Fruit fly (Drosophila melanogaster) whole organism, pupa: ENCODE measurements around the gene CG12560.

Experiments used
- CG10348 ChIP-seq: fragments of 200-800 bp; sonication (Bioruptor generic); IDR thresholded peaks from 2 replicates; pipeline ENCODE4 v1.3.6; 2022; ENCODE audit warnings: missing biosample characterization, missing genetic modification characterization
- CG12605 ChIP-seq: fragments of 200-800 bp; sonication (Bioruptor generic); IDR thresholded peaks from 2 replicates; pipeline ENCODE4 v1.3.6; 2022; ENCODE audit warnings: missing biosample characterization, missing genetic modification characterization
- CG13204 ChIP-seq: fragments of 200-800 bp; sonication (Bioruptor generic); optimal IDR thresholded peaks from 2 replicates; lab custom pipeline; 2018; ENCODE audit warnings: missing biosample characterization, mild to moderate bottlenecking, missing genetic modification characterization, moderate library complexity
- CG14655 ChIP-seq: fragments of 200-800 bp; sonication (Bioruptor generic); optimal IDR thresholded peaks from 3 replicates; lab custom pipeline; 2017; ENCODE audit warnings: mild to moderate bottlenecking, missing biosample characterization, missing genetic modification reagents, missing genetic modification characterization
- CG15710 ChIP-seq: fragments of 200-800 bp; sonication (Bioruptor generic); optimal IDR thresholded peaks from 2 replicates; lab custom pipeline; 2018; ENCODE audit warnings: missing biosample characterization, mild to moderate bottlenecking, missing genetic modification characterization, moderate library complexity
- CG17806 ChIP-seq: fragments of 200-800 bp; sonication (Bioruptor generic); optimal IDR thresholded peaks from 2 replicates; lab custom pipeline; 2018; ENCODE audit warnings: missing biosample characterization, mild to moderate bottlenecking, missing genetic modification characterization, moderate library complexity
- CG32121 ChIP-seq: fragments of 200-800 bp; sonication (Bioruptor generic); IDR thresholded peaks from 2 replicates; pipeline ENCODE4 v1.3.6; 2022; ENCODE audit warnings: missing biosample characterization, missing genetic modification characterization
- CG34367 ChIP-seq: fragments of 200-800 bp; sonication (Bioruptor generic); optimal IDR thresholded peaks from 2 replicates; lab custom pipeline; 2018; ENCODE audit warnings: missing biosample characterization, mild to moderate bottlenecking, missing genetic modification characterization
- CG4496 ChIP-seq: fragments of 200-800 bp; sonication (Bioruptor generic); IDR thresholded peaks from 3 replicates; pipeline ENCODE4 v1.3.6; 2022; ENCODE audit warnings: missing biosample characterization, missing genetic modification characterization
- CG8159 ChIP-seq: fragments of 200-800 bp; sonication (Bioruptor generic); optimal IDR thresholded peaks from 3 replicates; lab custom pipeline; 2018; ENCODE audit warnings: missing biosample characterization, mild to moderate bottlenecking, missing genetic modification characterization, moderate library complexity
- CG8301 ChIP-seq: fragments of 200-800 bp; sonication (Bioruptor generic); optimal IDR thresholded peaks from 2 replicates; lab custom pipeline; 2018; ENCODE audit warnings: missing biosample characterization, mild to moderate bottlenecking, missing genetic modification characterization
- CG9948 ChIP-seq: fragments of 200-800 bp; sonication (Bioruptor generic); optimal IDR thresholded peaks from 2 replicates; lab custom pipeline; 2018; ENCODE audit warnings: missing biosample characterization, mild to moderate bottlenecking, missing genetic modification characterization, moderate library complexity
- D1 ChIP-seq: fragments of 200-800 bp; sonication (Bioruptor generic); optimal IDR thresholded peaks from 2 replicates; lab custom pipeline; 2018; ENCODE audit warnings: missing biosample characterization, mild to moderate bottlenecking, missing genetic modification characterization, moderate library complexity
- EcR ChIP-seq: fragments of 200-800 bp; sonication (Bioruptor generic); optimal IDR thresholded peaks from 3 replicates; lab custom pipeline; 2019; ENCODE audit warnings: missing biosample characterization, missing genetic modification characterization, mild to moderate bottlenecking, moderate library complexity, missing genetic modification reagents
- Ets98B ChIP-seq: fragments of 200-800 bp; sonication (Bioruptor generic); IDR thresholded peaks from 2 replicates; pipeline ENCODE4 v1.3.6; 2022; ENCODE audit warnings: missing biosample characterization, missing genetic modification characterization
- Pif1A ChIP-seq: fragments of 200-800 bp; sonication (Bioruptor generic); optimal IDR thresholded peaks from 3 replicates; lab custom pipeline; 2016; ENCODE audit warnings: missing biosample characterization, missing genetic modification characterization
- Pif1B ChIP-seq: fragments of 200-800 bp; sonication (Bioruptor generic); optimal IDR thresholded peaks from 3 replicates; lab custom pipeline; 2016; ENCODE audit warnings: missing biosample characterization, missing genetic modification characterization
- Snoo ChIP-seq: fragments of 200-800 bp; sonication (Bioruptor generic); optimal IDR thresholded peaks from 3 replicates; lab custom pipeline; 2017; ENCODE audit warnings: missing biosample characterization, mild to moderate bottlenecking, missing genetic modification characterization, inconsistent platforms
- fd96Ca ChIP-seq: fragments of 200-800 bp; sonication (Bioruptor generic); IDR thresholded peaks from 3 replicates; pipeline ENCODE4 v1.3.6; 2022; ENCODE audit warnings: missing biosample characterization, missing genetic modification characterization
- gl ChIP-seq: fragments of 200-800 bp; sonication (Bioruptor generic); optimal IDR thresholded peaks from 2 replicates; lab custom pipeline; 2018; ENCODE audit warnings: missing biosample characterization, mild to moderate bottlenecking, missing genetic modification characterization
- rn ChIP-seq: fragments of 200-800 bp; sonication (Bioruptor generic); IDR thresholded peaks from 2 replicates; pipeline ENCODE4 v1.3.6; 2022; ENCODE audit warnings: missing biosample characterization, missing genetic modification characterization

The CG12560 gene

DNA sequence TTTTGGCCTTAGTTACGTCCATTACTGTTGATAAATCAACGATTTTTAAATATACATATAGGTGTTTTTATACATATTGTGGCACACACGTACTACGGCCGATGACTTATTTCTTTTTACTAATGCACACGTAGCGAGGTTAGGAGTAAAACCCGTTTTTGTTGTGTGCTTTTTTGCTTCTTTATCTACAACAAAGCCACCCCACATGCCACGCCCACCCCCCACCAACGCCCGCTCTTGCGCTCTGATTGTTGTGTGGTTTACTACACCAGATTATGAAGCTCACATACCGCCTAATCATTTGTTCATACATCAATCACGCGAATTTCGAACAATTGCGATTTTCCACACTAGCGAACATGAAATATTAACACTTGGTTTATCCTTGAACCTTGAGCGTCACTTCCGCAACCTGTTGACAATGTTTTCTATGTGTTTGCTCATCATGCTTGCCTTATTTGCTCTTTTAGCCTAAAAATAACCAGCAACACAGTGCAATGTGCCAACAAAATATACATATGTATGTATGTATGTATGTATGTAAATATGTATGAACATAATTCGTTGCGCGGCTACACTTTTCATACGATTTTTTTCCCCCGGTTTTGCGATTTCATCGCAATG lies 16.1 kb downstream of the CG12560 start:
- TF ChIP-seq CG8159 (tag; lab: Kevin White, UChicago): no peak
- TF ChIP-seq EcR: peak; percentile 20
- peak; percentile 35 for TF ChIP-seq CG32121 (GFP tag; lab: Robert Waterston, UW)
- no peak for TF ChIP-seq CG8301 (tag; lab: Kevin White, UChicago)
- TF ChIP-seq fd96Ca (GFP tag; lab: Robert Waterston, UW): peak; percentile 56; the same call in 2 of the 3 replicates
- TF ChIP-seq gl (tag; lab: Kevin White, UChicago): no peak
- TF ChIP-seq CG15710 (tag; lab: Kevin White, UChicago): no peak
- TF ChIP-seq rn (GFP tag; lab: Robert Waterston, UW): no peak
- TF ChIP-seq CG10348 (GFP tag; lab: Robert Waterston, UW): no peak
- no peak for TF ChIP-seq CG34367 (tag; lab: Kevin White, UChicago)
- TF ChIP-seq CG12605 (GFP tag; lab: Robert Waterston, UW): peak; percentile 23; the same call in 1 of the 2 replicates
- TF ChIP-seq Pif1B (GFP tag; lab: Kevin White, UChicago): no peak
- TF ChIP-seq Snoo (tag; lab: Kevin White, UChicago): no peak
- no peak for TF ChIP-seq D1 (tag; lab: Kevin White, UChicago)
- TF ChIP-seq CG14655 (GFP tag; lab: Kevin White, UChicago): no peak
- TF ChIP-seq CG13204 (GFP tag; lab: Kevin White, UChicago): no peak
- peak; percentile 48; the same call in 2 of the 3 replicates for TF ChIP-seq CG4496

DNA sequence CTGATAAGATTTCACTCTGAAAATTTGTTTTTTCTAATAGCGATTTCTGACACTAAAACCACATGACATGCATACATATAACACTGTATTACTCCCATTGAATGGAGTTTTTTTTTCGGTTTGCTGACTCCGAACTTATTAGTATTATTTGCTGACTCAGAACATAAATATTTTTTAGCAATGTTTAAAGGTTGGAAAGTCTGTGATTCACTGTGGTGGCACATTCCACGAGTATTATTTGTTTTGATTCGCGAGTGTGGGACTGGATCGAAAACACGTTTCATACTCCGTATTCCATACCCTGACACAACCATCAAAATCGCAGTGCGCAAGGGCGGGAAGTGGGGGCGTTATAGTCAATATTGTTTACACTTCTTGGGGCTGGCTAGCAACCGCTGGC lies 16.6 kb downstream of the CG12560 start:
- no peak for TF ChIP-seq CG15710 (tag; lab: Kevin White, UChicago)
- no peak for TF ChIP-seq EcR
- TF ChIP-seq Pif1A (GFP tag; lab: Kevin White, UChicago): no peak
- TF ChIP-seq CG10348 (GFP tag; lab: Robert Waterston, UW): no peak
- TF ChIP-seq gl (tag; lab: Kevin White, UChicago): no peak
- TF ChIP-seq CG17806: no peak
- TF ChIP-seq, all 21 proteins: peak for 0

DNA sequence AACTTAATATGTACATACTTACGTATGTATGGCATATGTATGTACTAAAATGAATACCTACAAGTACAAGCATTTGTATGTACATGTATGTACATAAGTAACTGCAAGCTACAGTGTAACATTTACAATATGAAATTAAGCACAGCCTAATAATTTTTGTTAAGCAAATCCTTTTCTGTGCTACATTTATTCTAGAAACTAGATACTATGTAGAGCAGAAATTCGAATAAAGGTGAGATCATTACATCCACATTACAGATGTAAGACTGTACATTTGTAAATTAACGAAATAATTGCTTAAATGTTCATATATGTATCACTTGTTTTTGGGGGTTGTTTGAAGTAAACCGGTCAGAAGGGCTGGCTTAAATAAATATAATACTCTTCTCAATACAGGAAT lies 17.3 kb downstream of the CG12560 start:
- peak; percentile 34 for TF ChIP-seq CG15710 (tag; lab: Kevin White, UChicago)
- TF ChIP-seq CG17806: peak; percentile 8
- TF ChIP-seq CG12605 (GFP tag; lab: Robert Waterston, UW): no peak
- no peak for TF ChIP-seq CG9948 (tag; lab: Kevin White, UChicago)
- TF ChIP-seq CG8159 (tag; lab: Kevin White, UChicago): peak; percentile 1

DNA sequence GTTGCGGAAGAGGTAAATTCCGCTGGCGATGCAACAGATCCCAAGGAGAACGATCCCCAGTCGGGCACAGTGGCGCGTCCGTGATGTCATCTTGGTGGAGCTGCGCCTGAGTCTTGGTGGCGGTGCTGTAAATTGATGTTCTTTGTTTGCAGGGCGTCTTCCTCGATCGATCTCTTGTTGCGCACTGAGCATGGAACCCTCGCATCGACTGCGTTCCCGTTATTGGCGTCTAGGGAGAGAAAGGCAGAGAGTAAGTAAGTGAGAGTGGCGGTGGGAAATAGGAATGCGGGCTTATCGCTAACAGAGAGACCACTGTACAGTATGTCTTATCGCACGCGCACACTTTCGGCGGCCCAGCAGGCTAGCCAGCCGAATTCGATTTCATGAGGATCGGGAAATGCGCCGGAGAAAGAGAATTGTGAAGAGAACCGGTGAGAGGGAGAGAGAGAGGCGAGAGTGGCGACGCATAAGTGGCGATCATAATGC lies 17.8 kb downstream of the CG12560 start:
- 0 out of 3 replicates have a peak, but pooled peaks have one; percentile 5 for TF ChIP-seq fd96Ca (GFP tag; lab: Robert Waterston, UW)
- TF ChIP-seq CG8301 (tag; lab: Kevin White, UChicago): no peak
- TF ChIP-seq CG12605 (GFP tag; lab: Robert Waterston, UW): no peak
- TF ChIP-seq CG9948 (tag; lab: Kevin White, UChicago): no peak
- peak; percentile 9; the same call in 1 of the 2 replicates for TF ChIP-seq Ets98B
- no peak for TF ChIP-seq CG8159 (tag; lab: Kevin White, UChicago)
- TF ChIP-seq CG10348 (GFP tag; lab: Robert Waterston, UW): no peak
- TF ChIP-seq CG34367 (tag; lab: Kevin White, UChicago): no peak
- peak; percentile 26 for TF ChIP-seq EcR
- TF ChIP-seq CG15710 (tag; lab: Kevin White, UChicago): no peak
- no peak for TF ChIP-seq rn (GFP tag; lab: Robert Waterston, UW)
- peak; percentile 64; the same call in 1 of the 3 replicates for TF ChIP-seq CG4496
- peak; percentile 15; the same call in 1 of the 2 replicates for TF ChIP-seq CG32121 (GFP tag; lab: Robert Waterston, UW)
- TF ChIP-seq CG17806: no peak

DNA sequence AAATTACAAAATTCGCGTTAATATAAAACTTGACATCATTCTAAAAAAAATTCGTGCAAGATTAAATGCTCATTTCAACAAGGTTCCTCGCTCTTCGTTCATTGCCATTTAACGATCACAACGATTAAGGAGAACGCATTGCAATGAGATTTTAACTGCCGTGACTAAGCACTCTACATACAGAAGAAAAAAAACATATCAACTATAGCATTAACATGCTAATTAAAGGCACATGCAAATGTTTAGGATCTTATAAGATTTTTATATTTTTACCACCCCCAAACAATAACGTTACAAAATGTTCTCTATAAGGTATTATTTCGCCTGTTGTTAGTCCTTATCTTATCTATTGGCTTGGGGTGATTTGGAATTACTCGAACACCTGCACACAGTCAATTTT lies 18.6 kb downstream of the CG12560 start:
- TF ChIP-seq Snoo (tag; lab: Kevin White, UChicago): no peak
- no peak for TF ChIP-seq CG12605 (GFP tag; lab: Robert Waterston, UW)
- TF ChIP-seq CG9948 (tag; lab: Kevin White, UChicago): no peak
- TF ChIP-seq Ets98B: no peak
- no peak for TF ChIP-seq EcR
- TF ChIP-seq CG8159 (tag; lab: Kevin White, UChicago): no peak
- no peak for TF ChIP-seq CG17806
- no peak for TF ChIP-seq fd96Ca (GFP tag; lab: Robert Waterston, UW)
- TF ChIP-seq CG14655 (GFP tag; lab: Kevin White, UChicago): no peak
- no peak for TF ChIP-seq CG32121 (GFP tag; lab: Robert Waterston, UW)
- no peak for TF ChIP-seq D1 (tag; lab: Kevin White, UChicago)
- no peak for TF ChIP-seq rn (GFP tag; lab: Robert Waterston, UW)
- TF ChIP-seq CG34367 (tag; lab: Kevin White, UChicago): no peak
- no peak for TF ChIP-seq CG15710 (tag; lab: Kevin White, UChicago)
- TF ChIP-seq CG8301 (tag; lab: Kevin White, UChicago): no peak
- no peak for TF ChIP-seq CG10348 (GFP tag; lab: Robert Waterston, UW)
- TF ChIP-seq Pif1B (GFP tag; lab: Kevin White, UChicago): no peak
- TF ChIP-seq gl (tag; lab: Kevin White, UChicago): no peak

DNA sequence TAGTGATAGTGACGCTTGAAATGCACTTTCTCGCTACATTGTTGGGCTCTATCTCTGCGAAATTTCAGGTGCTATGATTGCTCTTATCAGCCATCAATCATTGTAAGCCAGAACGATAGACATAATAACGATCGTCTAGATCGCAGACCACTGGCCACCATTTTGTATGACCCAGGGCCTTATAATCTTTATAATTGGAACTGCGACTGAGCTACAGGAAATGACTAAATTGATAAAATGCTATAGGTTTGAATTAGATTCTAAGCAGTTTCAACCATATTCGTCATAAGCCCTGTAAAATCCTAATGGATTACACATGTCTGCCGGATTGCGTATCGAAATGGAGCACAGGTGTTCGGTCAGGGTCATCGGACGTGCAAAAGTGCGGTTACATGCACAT lies 19.4 kb downstream of the CG12560 start:
- TF ChIP-seq Ets98B: no peak
- TF ChIP-seq CG8159 (tag; lab: Kevin White, UChicago): no peak
- TF ChIP-seq CG13204 (GFP tag; lab: Kevin White, UChicago): no peak
- TF ChIP-seq EcR: no peak
- TF ChIP-seq CG17806: no peak
- no peak for TF ChIP-seq CG8301 (tag; lab: Kevin White, UChicago)
- TF ChIP-seq rn (GFP tag; lab: Robert Waterston, UW): no peak
- no peak for TF ChIP-seq CG12605 (GFP tag; lab: Robert Waterston, UW)
- no peak for TF ChIP-seq CG34367 (tag; lab: Kevin White, UChicago)
- no peak for TF ChIP-seq CG9948 (tag; lab: Kevin White, UChicago)
- TF ChIP-seq CG32121 (GFP tag; lab: Robert Waterston, UW): no peak
- no peak for TF ChIP-seq Pif1A (GFP tag; lab: Kevin White, UChicago)
